Worm (Caenorhabditis elegans) whole organism, L1 larva: ENCODE measurements around the gene apc-2.

Source experiments
- C16A3.4 ChIP-seq: fragments of 150-350 bp; optimal IDR thresholded peaks from 2 replicates; lab custom pipeline; 2014; ENCODE audit warnings: missing biosample characterization, missing genetic modification characterization
- C34B4.2 ChIP-seq: sonication (generic microtip); optimal IDR thresholded peaks from 2 replicates; lab custom pipeline; 2017; ENCODE audit warnings: mild to moderate bottlenecking, missing genetic modification characterization, missing compliant biosample characterization
- F16B12.6 ChIP-seq: fragments of 150-350 bp; optimal IDR thresholded peaks from 2 replicates; lab custom pipeline; 2014; ENCODE audit warnings: missing biosample characterization, missing genetic modification characterization
- alr-1 ChIP-seq: fragments of 200-800 bp; sonication (Bioruptor generic); optimal IDR thresholded peaks from 2 replicates; lab custom pipeline; 2018; ENCODE audit warnings: borderline replicate concordance, mild to moderate bottlenecking, missing genetic modification characterization, missing compliant biosample characterization
- blmp-1 ChIP-seq: fragments of 150-350 bp; optimal IDR thresholded peaks from 2 replicates; lab custom pipeline; 2014; ENCODE audit warnings: missing biosample characterization, missing genetic modification characterization
- ceh-63 ChIP-seq: fragments of 200-800 bp; sonication (Bioruptor generic); optimal IDR thresholded peaks from 2 replicates; lab custom pipeline; 2018; ENCODE audit warnings: mild to moderate bottlenecking, missing genetic modification characterization, missing compliant biosample characterization
- ceh-82 ChIP-seq, 3 experiments: fragments of 150-350 bp in 1 of 3; sonication (generic microtip) in 2 of 3; optimal IDR thresholded peaks; 2 replicates each; lab custom pipeline; 2014 to 2017; ENCODE audit warnings: missing biosample characterization in 3 of 3, missing genetic modification characterization in 3 of 3
- dpl-1 ChIP-seq, 3 experiments: fragments of 150-350 bp in 2 of 3; sonication (generic microtip) in 1 of 3; optimal IDR thresholded peaks; 2 replicates each; lab custom pipeline; 2014 to 2017; ENCODE audit warnings: missing biosample characterization in 3 of 3, missing genetic modification characterization in 3 of 3, missing genetic modification reagents in 3 of 3
- dsc-1 ChIP-seq: sonication (generic microtip); optimal IDR thresholded peaks from 2 replicates; lab custom pipeline; 2016; ENCODE audit warnings: mild to moderate bottlenecking, missing genetic modification characterization, missing compliant biosample characterization
- efl-1 ChIP-seq, 4 experiments: fragments of 150-350 bp; optimal IDR thresholded peaks in 3 of 4; peaks in 1 of 4; 1 replicate in 1 of 4; 2 replicates in 3 of 4; lab custom pipeline; 2014; ENCODE audit warnings: missing biosample characterization in 2 of 4, missing genetic modification characterization in 2 of 4, missing genetic modification reagents in 2 of 4
- efl-3 ChIP-seq: fragments of 200-800 bp; sonication (Bioruptor generic); optimal IDR thresholded peaks from 2 replicates; lab custom pipeline; 2018; ENCODE audit warnings: mild to moderate bottlenecking, missing genetic modification characterization, missing compliant biosample characterization
- egl-13 ChIP-seq: sonication (generic microtip); optimal IDR thresholded peaks from 2 replicates; lab custom pipeline; 2016; ENCODE audit warnings: missing genotype, missing genetic modification reagents, missing genetic modification characterization, missing compliant biosample characterization
- fkh-10 ChIP-seq: sonication (generic microtip); optimal IDR thresholded peaks from 2 replicates; lab custom pipeline; 2017; ENCODE audit warnings: missing biosample characterization, missing genetic modification reagents, missing genetic modification characterization
- fkh-8 ChIP-seq: sonication (generic microtip); optimal IDR thresholded peaks from 2 replicates; lab custom pipeline; 2016; ENCODE audit warnings: mild to moderate bottlenecking, missing genetic modification characterization, missing compliant biosample characterization
- grh-1 ChIP-seq: fragments of 200-800 bp; sonication (Bioruptor generic); IDR thresholded peaks from 2 replicates; pipeline ENCODE4 v1.3.6; 2022; ENCODE audit warnings: missing genetic modification reagents, missing genetic modification characterization, missing compliant biosample characterization
- hlh-17 ChIP-seq: fragments of 200-800 bp; sonication (Bioruptor generic); optimal IDR thresholded peaks from 2 replicates; lab custom pipeline; 2018; ENCODE audit warnings: missing genetic modification characterization, mild to moderate bottlenecking, missing compliant biosample characterization, moderate library complexity, borderline replicate concordance
- irx-1 ChIP-seq: sonication (generic microtip); optimal IDR thresholded peaks from 2 replicates; lab custom pipeline; 2016; ENCODE audit warnings: missing genetic modification characterization, missing compliant biosample characterization
- lin-13 ChIP-seq: fragments of 150-350 bp; optimal IDR thresholded peaks from 2 replicates; lab custom pipeline; 2014; ENCODE audit warnings: missing biosample characterization, missing genetic modification reagents, missing genetic modification characterization
- lin-14 ChIP-seq: fragments of 200-800 bp; sonication (Bioruptor generic); optimal IDR thresholded peaks from 2 replicates; lab custom pipeline; 2018; ENCODE audit warnings: mild to moderate bottlenecking, missing genetic modification characterization, moderate library complexity, missing compliant biosample characterization
- lin-15B ChIP-seq: fragments of 150-350 bp; sonication (generic microtip); optimal IDR thresholded peaks from 3 replicates; lab custom pipeline; 2014; ENCODE audit warnings: missing biosample characterization, missing genetic modification characterization
- lin-35 ChIP-seq, 2 experiments: fragments of 150-350 bp; optimal IDR thresholded peaks; 2 replicates each; lab custom pipeline; 2014; ENCODE audit warnings: missing biosample characterization in 2 of 2, missing genetic modification characterization in 2 of 2, missing genetic modification reagents in 2 of 2
- lsy-2 ChIP-seq, 2 experiments: fragments of 150-350 bp; optimal IDR thresholded peaks; 2 replicates each; lab custom pipeline; 2014; ENCODE audit warnings: missing biosample characterization in 2 of 2, missing genetic modification characterization in 2 of 2
- mef-2 ChIP-seq: fragments of 150-350 bp; optimal IDR thresholded peaks from 2 replicates; lab custom pipeline; 2014; ENCODE audit warnings: missing biosample characterization, missing genetic modification characterization
- mep-1 ChIP-seq: fragments of 150-350 bp; optimal IDR thresholded peaks from 2 replicates; lab custom pipeline; 2014; ENCODE audit warnings: missing biosample characterization, missing genetic modification characterization
- nhr-11 ChIP-seq: fragments of 150-350 bp; optimal IDR thresholded peaks from 2 replicates; lab custom pipeline; 2014; ENCODE audit warnings: missing biosample characterization, missing genetic modification characterization
- nhr-20 ChIP-seq: sonication (generic microtip); optimal IDR thresholded peaks from 2 replicates; lab custom pipeline; 2016; ENCODE audit warnings: mild to moderate bottlenecking, missing genetic modification characterization, missing compliant biosample characterization
- nhr-237 ChIP-seq: fragments of 150-350 bp; optimal IDR thresholded peaks from 2 replicates; lab custom pipeline; 2014; ENCODE audit warnings: missing biosample characterization, missing genetic modification characterization
- nhr-47 ChIP-seq: sonication (generic microtip); optimal IDR thresholded peaks from 2 replicates; lab custom pipeline; 2016; ENCODE audit warnings: mild to moderate bottlenecking, missing genetic modification characterization, moderate library complexity, missing compliant biosample characterization
- nhr-71 ChIP-seq: sonication (generic microtip); optimal IDR thresholded peaks from 2 replicates; lab custom pipeline; 2016; ENCODE audit warnings: mild to moderate bottlenecking, missing genetic modification characterization, moderate library complexity, missing compliant biosample characterization
- nhr-76 ChIP-seq: sonication (generic microtip); optimal IDR thresholded peaks from 2 replicates; lab custom pipeline; 2017; ENCODE audit warnings: missing biosample characterization, missing genetic modification characterization
- nhr-77 ChIP-seq: fragments of 150-350 bp; optimal IDR thresholded peaks from 2 replicates; lab custom pipeline; 2014; ENCODE audit warnings: missing biosample characterization, missing genetic modification characterization
- nhr-85 ChIP-seq: sonication (generic microtip); peaks from one replicate; lab custom pipeline; 2016; ENCODE audit warnings: missing genetic modification characterization, inconsistent platforms, missing compliant biosample characterization
- rnt-1 ChIP-seq: sonication (generic microtip); optimal IDR thresholded peaks from 2 replicates; lab custom pipeline; 2016; ENCODE audit warnings: mild to moderate bottlenecking, missing genetic modification characterization, moderate library complexity, missing compliant biosample characterization
- snu-23 ChIP-seq: sonication (generic microtip); optimal IDR thresholded peaks from 2 replicates; lab custom pipeline; 2016; ENCODE audit warnings: missing genetic modification characterization, missing compliant biosample characterization
- sox-4 ChIP-seq: sonication (generic microtip); optimal IDR thresholded peaks from 2 replicates; lab custom pipeline; 2016; ENCODE audit warnings: missing genetic modification characterization, missing compliant biosample characterization
- swsn-7 ChIP-seq: sonication (generic microtip); optimal IDR thresholded peaks from 2 replicates; lab custom pipeline; 2016; ENCODE audit warnings: missing genetic modification characterization, missing compliant biosample characterization
- tbx-2 ChIP-seq: sonication (generic microtip); optimal IDR thresholded peaks from 2 replicates; lab custom pipeline; 2016; ENCODE audit warnings: missing genetic modification characterization, missing compliant biosample characterization
- tlp-1 ChIP-seq: fragments of 150-350 bp; optimal IDR thresholded peaks from 2 replicates; lab custom pipeline; 2014; ENCODE audit warnings: missing biosample characterization, missing genetic modification characterization
- unc-130 ChIP-seq: fragments of 150-350 bp; optimal IDR thresholded peaks from 2 replicates; lab custom pipeline; 2017; ENCODE audit warnings: missing biosample characterization, missing genetic modification characterization, inconsistent platforms
- unc-62 ChIP-seq: fragments of 150-350 bp; optimal IDR thresholded peaks from 2 replicates; lab custom pipeline; 2014; ENCODE audit warnings: missing biosample characterization, missing genetic modification reagents, missing genetic modification characterization
- vab-15 ChIP-seq: sonication (generic microtip); optimal IDR thresholded peaks from 2 replicates; lab custom pipeline; 2017; ENCODE audit warnings: missing genotype, mild to moderate bottlenecking, missing genetic modification characterization, missing compliant biosample characterization
- xbp-1 ChIP-seq: sonication (generic microtip); optimal IDR thresholded peaks from 2 replicates; lab custom pipeline; 2016; ENCODE audit warnings: missing genetic modification characterization, missing compliant biosample characterization

apc-2 gene

ce11 chrIII:8093079-8093623 lies 12.7 kb downstream of the apc-2 start, which contains the start of gene K06H7.2:
TSS of gene K06H7.2 (plus strand) at chrIII:8093573.
- TF ChIP-seq rnt-1 (tag; lab: Kevin White, UChicago) (peak; percentile 13), nhr-20 (tag; lab: Kevin White, UChicago) (peak; percentile 50), nhr-11 (tag; lab: Kevin White, UChicago) (no peak), fkh-8 (peak; percentile 44), hlh-17 (GFP tag; lab: Kevin White, UChicago) (no peak), dpl-1 (GFP tag; optimal IDR thresholded peaks at IDR 0.05; lab: Kevin White, UChicago) (peak; percentile 49 to 79 (median 52)), C16A3.4 (peak; percentile 63), grh-1 (no peak), nhr-85 (tag; lab: Kevin White, UChicago) (peak; percentile 26), xbp-1 (tag; lab: Kevin White, UChicago) (no peak), lin-13 (GFP tag; lab: Kevin White, UChicago) (no peak), mef-2 (tag; lab: Kevin White, UChicago) (no peak), nhr-47 (tag; lab: Kevin White, UChicago) (peak; percentile 55), unc-62 (no peak), nhr-237 (tag; lab: Kevin White, UChicago) (peak; percentile 57), F16B12.6 (tag; lab: Kevin White, UChicago) (peak; percentile 43), sox-4 (tag; lab: Kevin White, UChicago) (no peak), fkh-10 (GFP tag; lab: Kevin White, UChicago) (peak; percentile 30), nhr-71 (peak; percentile 66), nhr-76 (tag; lab: Kevin White, UChicago) (no peak), mep-1 (tag; lab: Kevin White, UChicago) (peak; percentile 77), dsc-1 (peak; percentile 19), efl-1 (optimal IDR thresholded peaks at IDR 0.05; lab: Kevin White, UChicago) (peak; percentile 69 to 73), efl-1 (GFP tag; optimal IDR thresholded peaks at IDR 0.05 in 1 of 2; lab: Kevin White, UChicago) (peak; percentile 66 to 92), vab-15 (peak; percentile 22), lin-35 (GFP tag; optimal IDR thresholded peaks at IDR 0.05; lab: Kevin White, UChicago) (peak; percentile 53 to 78), efl-3 (GFP tag; lab: Kevin White, UChicago) (no peak), tbx-2 (tag; lab: Kevin White, UChicago) (peak; percentile 35), egl-13 (no peak), nhr-77 (tag; lab: Kevin White, UChicago) (peak; percentile 63), lin-14 (GFP tag; lab: Kevin White, UChicago) (peak; percentile 76), lin-15B (tag; lab: Kevin White, UChicago) (peak; percentile 78), swsn-7 (peak; percentile 35), unc-130 (tag; lab: Kevin White, UChicago) (no peak), ceh-82 (tag; optimal IDR thresholded peaks at IDR 0.05; lab: Kevin White, UChicago) (peak in 1 of 3 experiments; percentile 39), blmp-1 (peak; percentile 38), lsy-2 (tag; optimal IDR thresholded peaks at IDR 0.05; lab: Kevin White, UChicago) (peak; percentile 67 to 90), irx-1 (tag; lab: Kevin White, UChicago) (no peak), alr-1 (no peak), tlp-1 (no peak), snu-23 (GFP tag; lab: Kevin White, UChicago) (peak; percentile 53)

DNA sequence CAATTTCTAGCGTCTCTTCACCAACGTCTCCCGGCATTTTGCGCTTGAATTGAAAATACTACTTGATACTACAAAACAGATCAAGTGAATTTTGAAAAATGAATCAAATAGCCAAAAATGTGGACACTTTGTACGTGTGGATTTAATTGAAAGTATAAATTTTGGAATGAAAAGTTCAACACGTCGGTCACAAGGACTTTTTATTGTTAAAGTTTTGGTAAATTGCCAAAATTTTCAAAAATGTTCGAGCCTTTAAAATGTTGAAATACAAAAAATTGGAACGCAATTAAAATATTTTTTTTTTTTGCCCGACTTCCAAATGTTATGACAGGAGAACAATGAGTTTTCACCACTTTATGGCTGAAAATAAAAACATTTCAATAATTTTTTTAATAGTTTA lies 17.7 kb downstream of the apc-2 start, which contains the start of gene K06H7.8:
Gene K06H7.8 (minus strand): TSS at position 101 of the 400 bp plus-strand sequence.
- TF ChIP-seq nhr-77 (tag; lab: Kevin White, UChicago) (no peak), unc-62 (no peak), C34B4.2 (tag; lab: Kevin White, UChicago) (no peak), ceh-63 (GFP tag; lab: Kevin White, UChicago) (no peak), egl-13 (no peak)
